Worm (Caenorhabditis elegans) whole organism, mixed stage, embryonic: ENCODE results near the gene K03B4.8.

Experiments used
- ces-1 ChIP-seq: fragments of 150-350 bp; optimal IDR thresholded peaks from 2 replicates; lab custom pipeline; 2014; ENCODE audit warnings: missing biosample characterization, missing genetic modification reagents, missing genetic modification characterization
- lin-13 ChIP-seq: fragments of 150-350 bp; optimal IDR thresholded peaks from 2 replicates; lab custom pipeline; 2014; ENCODE audit warnings: missing biosample characterization, missing genetic modification characterization
- nhr-237 ChIP-seq: fragments of 150-350 bp; optimal IDR thresholded peaks from 2 replicates; lab custom pipeline; 2014; ENCODE audit warnings: missing biosample characterization, missing genetic modification characterization
- snpc-4 ChIP-seq: fragments of 150-350 bp; optimal IDR thresholded peaks from 2 replicates; lab custom pipeline; 2014; ENCODE audit warnings: missing biosample characterization, missing genetic modification characterization
- sptf-1 ChIP-seq: sonication (generic microtip); optimal IDR thresholded peaks from 2 replicates; lab custom pipeline; 2017; ENCODE audit warnings: mild to moderate bottlenecking, missing genetic modification characterization, moderate library complexity, missing compliant biosample characterization
- tbx-8 ChIP-seq: fragments of 200-800 bp; sonication (Bioruptor generic); optimal IDR thresholded peaks from 2 replicates; lab custom pipeline; 2018; ENCODE audit warnings: mild to moderate bottlenecking, missing genetic modification characterization, moderate library complexity, missing compliant biosample characterization
- unc-62 ChIP-seq: fragments of 150-350 bp; optimal IDR thresholded peaks from 2 replicates; lab custom pipeline; 2014; ENCODE audit warnings: missing biosample characterization, missing genetic modification reagents, missing genetic modification characterization

DNA sequence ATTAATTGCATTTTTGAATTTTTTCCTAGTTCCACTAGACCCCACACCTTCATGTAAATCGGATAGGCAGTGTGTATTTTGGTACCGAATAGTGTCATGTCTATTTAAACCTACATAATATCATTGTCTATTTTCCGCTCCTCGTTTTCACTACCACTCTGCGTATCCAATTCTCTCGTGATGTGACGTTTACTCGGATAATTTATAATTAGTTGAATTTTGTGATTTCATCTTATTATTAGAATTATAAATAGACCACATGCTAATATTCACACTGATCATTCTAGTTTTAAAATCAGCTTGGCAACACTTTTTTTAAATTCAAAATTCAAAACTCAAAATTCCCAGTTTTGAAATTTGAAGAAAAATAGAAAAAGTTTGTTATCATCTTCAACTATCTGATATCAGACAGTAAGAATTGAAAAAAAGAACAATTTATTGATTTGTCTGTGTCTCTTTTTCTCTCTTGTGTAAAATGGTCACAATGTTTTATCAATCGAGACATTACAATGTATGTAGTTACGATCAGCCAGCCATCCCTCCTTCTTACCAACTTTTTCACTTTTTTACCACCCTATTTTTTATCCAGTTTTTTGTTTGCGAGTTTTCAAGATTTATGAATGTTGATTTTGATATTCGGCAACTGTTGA, 33.8 kb downstream of the K03B4.8 start:
- TF ChIP-seq lin-13 (no peak), unc-62 (GFP tag; lab: Kevin White, UChicago) (no peak), ces-1 (no peak), snpc-4 (tag; lab: Kevin White, UChicago) (no peak), tbx-8 (no peak), sptf-1 (no peak), nhr-237 (tag; lab: Kevin White, UChicago) (no peak)
